Worm (Caenorhabditis elegans): ENCODE measurements around the gene lron-15.

DNA sequence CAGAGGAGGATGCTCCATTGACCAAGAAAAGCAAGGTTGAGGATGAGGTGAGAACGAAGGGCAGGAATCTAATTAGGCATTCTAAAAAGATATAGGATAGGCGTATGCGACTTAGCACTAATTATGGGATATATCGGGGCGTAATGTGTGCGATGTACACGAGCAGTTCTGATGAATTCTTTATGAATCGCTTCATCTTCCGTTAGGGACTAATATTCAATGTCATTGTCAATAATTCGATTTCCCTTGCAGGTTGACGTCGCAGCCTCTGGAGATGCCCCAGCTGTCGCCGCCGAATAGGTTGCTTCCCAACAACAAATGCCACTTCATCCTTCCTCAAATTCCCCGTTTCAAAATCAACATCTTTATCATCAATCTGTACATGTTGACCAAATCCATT, 51.6 kb downstream of the lron-15 start:
- TF ChIP-seq fkh-10 (GFP tag; optimal IDR thresholded peaks at IDR 0.05) (no peak), nfya-1 (tag; optimal IDR thresholded peaks at IDR 0.05) (no peak), F13H6.1 (tag; optimal IDR thresholded peaks at IDR 0.05) (no peak)
